Fruit fly (Drosophila melanogaster) whole organism, embryonic: ENCODE measurements around the gene CIA30.

ENCODE experiments used
- Aef1 ChIP-seq: fragments of 200-800 bp; sonication (Bioruptor generic); IDR thresholded peaks from 3 replicates; pipeline ENCODE4 v1.3.6; 2022; ENCODE audit warnings: missing biosample characterization, missing genetic modification characterization
- Awh ChIP-seq: fragments of 200-800 bp; sonication (Bioruptor generic); IDR thresholded peaks from 2 replicates; pipeline ENCODE4, ENCODE4 v1.3.6; 2022; ENCODE audit warnings: missing biosample characterization, missing genetic modification characterization
- CG11723 ChIP-seq: fragments of 200-800 bp; sonication (Bioruptor generic); optimal IDR thresholded peaks from 2 replicates; lab custom pipeline; 2017; ENCODE audit warnings: missing biosample characterization, mild to moderate bottlenecking, missing genetic modification characterization
- CG15514 ChIP-seq: fragments of 200-800 bp; sonication (Bioruptor generic); optimal IDR thresholded peaks from 3 replicates; lab custom pipeline; 2017; ENCODE audit warnings: missing biosample characterization, missing genetic modification characterization, mild to moderate bottlenecking, moderate library complexity, missing genetic modification reagents
- CG17568 ChIP-seq: fragments of 200-800 bp; sonication (Bioruptor generic); optimal IDR thresholded peaks from 2 replicates; lab custom pipeline; 2018; ENCODE audit warnings: missing biosample characterization, mild to moderate bottlenecking, missing genetic modification characterization, moderate library complexity
- CG2678 ChIP-seq: fragments of 200-800 bp; sonication (Bioruptor generic); optimal IDR thresholded peaks from 3 replicates; lab custom pipeline; 2019; ENCODE audit warnings: missing biosample characterization, mild to moderate bottlenecking, missing genetic modification characterization, moderate library complexity
- CG3281 ChIP-seq: fragments of 200-800 bp; sonication (Bioruptor generic); optimal IDR thresholded peaks from 3 replicates; lab custom pipeline; 2017; ENCODE audit warnings: missing biosample characterization, mild to moderate bottlenecking, missing genetic modification characterization
- CG33557 ChIP-seq: fragments of 200-800 bp; sonication (Bioruptor generic); optimal IDR thresholded peaks from 2 replicates; lab custom pipeline; 2019; ENCODE audit warnings: missing biosample characterization, mild to moderate bottlenecking, missing genetic modification characterization, moderate library complexity
- CG3838 ChIP-seq: fragments of 200-800 bp; sonication (Bioruptor generic); optimal IDR thresholded peaks from 3 replicates; lab custom pipeline; 2016; ENCODE audit warnings: missing biosample characterization, missing genetic modification characterization
- CG4282 ChIP-seq: fragments of 200-800 bp; sonication (Bioruptor generic); optimal IDR thresholded peaks from 2 replicates; lab custom pipeline; 2016; ENCODE audit warnings: missing biosample characterization, missing genetic modification characterization
- CG6791 ChIP-seq: fragments of 200-800 bp; sonication (Bioruptor generic); IDR thresholded peaks from 3 replicates; pipeline ENCODE4 v1.3.6; 2022; ENCODE audit warnings: missing biosample characterization, missing genetic modification characterization; ENCODE audit not compliant: partially characterized antibody
- CG7839 ChIP-seq: fragments of 200-800 bp; sonication (Bioruptor generic); optimal IDR thresholded peaks from 3 replicates; lab custom pipeline; 2018; ENCODE audit warnings: missing biosample characterization, mild to moderate bottlenecking, missing genetic modification characterization, moderate library complexity
- CG8281 ChIP-seq: fragments of 200-800 bp; sonication (Bioruptor generic); optimal IDR thresholded peaks from 2 replicates; lab custom pipeline; 2018; ENCODE audit warnings: missing biosample characterization, mild to moderate bottlenecking, missing genetic modification characterization, moderate library complexity
- CG8944 ChIP-seq: fragments of 200-800 bp; sonication (Bioruptor generic); optimal IDR thresholded peaks from 3 replicates; lab custom pipeline; 2016; ENCODE audit warnings: missing biosample characterization, missing genetic modification characterization
- CG9817 ChIP-seq: fragments of 200-800 bp; sonication (Bioruptor generic); optimal IDR thresholded peaks from 2 replicates; lab custom pipeline; 2018; ENCODE audit warnings: missing biosample characterization, mild to moderate bottlenecking, missing genetic modification characterization, moderate library complexity
- CG9932 ChIP-seq: fragments of 200-800 bp; sonication (Bioruptor generic); IDR thresholded peaks from 2 replicates; pipeline ENCODE4 v1.3.6; 2022; ENCODE audit warnings: missing biosample characterization, missing genetic modification characterization
- D ChIP-seq, 2 experiments: fragments of 200-800 bp in 1 of 2; fragments of >200 bp in 1 of 2; sonication (Bioruptor generic) in 1 of 2; optimal IDR thresholded peaks; 2 replicates in 1 of 2; 3 replicates in 1 of 2; lab custom pipeline; 2017; ENCODE audit warnings: mild to moderate bottlenecking in 1 of 2, missing biosample characterization in 1 of 2, missing genetic modification characterization in 1 of 2, missing genetic modification reagents in 1 of 2
- Fer1 ChIP-seq: fragments of 200-800 bp; sonication (Bioruptor generic); optimal IDR thresholded peaks from 2 replicates; lab custom pipeline; 2017; ENCODE audit warnings: missing biosample characterization, mild to moderate bottlenecking, missing genetic modification characterization
- Gsc ChIP-seq: fragments of 200-800 bp; sonication (Bioruptor generic); IDR thresholded peaks from 2 replicates; pipeline ENCODE4 v1.3.6; 2022; ENCODE audit warnings: missing biosample characterization, missing genetic modification characterization
- H2.0 ChIP-seq: fragments of 200-800 bp; sonication (Bioruptor generic); IDR thresholded peaks from 2 replicates; pipeline ENCODE4 v1.3.6; 2022; ENCODE audit warnings: missing biosample characterization, missing genetic modification characterization
- HLH3B ChIP-seq: fragments of 200-800 bp; sonication (Bioruptor generic); IDR thresholded peaks from 2 replicates; pipeline ENCODE4 v1.3.6; 2022; ENCODE audit warnings: missing biosample characterization, missing genetic modification characterization
- HmgZ ChIP-seq: fragments of 200-800 bp; sonication (Bioruptor generic); optimal IDR thresholded peaks from 2 replicates; lab custom pipeline; 2018; ENCODE audit warnings: missing biosample characterization, mild to moderate bottlenecking, missing genetic modification characterization
- Hr78 ChIP-seq, 2 experiments: fragments of 200-800 bp in 1 of 2; fragments of >200 bp in 1 of 2; sonication (Bioruptor generic) in 1 of 2; optimal IDR thresholded peaks; 2 replicates each; lab custom pipeline; 2017 to 2019; ENCODE audit warnings: missing biosample characterization in 2 of 2, missing genetic modification characterization in 2 of 2, mild to moderate bottlenecking in 1 of 2, moderate library complexity in 1 of 2
- Ptx1 ChIP-seq: fragments of 200-800 bp; sonication (Bioruptor generic); IDR thresholded peaks from 2 replicates; pipeline ENCODE4 v1.3.6; 2022; ENCODE audit warnings: missing biosample characterization, missing genetic modification characterization
- Sox100B ChIP-seq: fragments of 200-800 bp; sonication (Bioruptor generic); optimal IDR thresholded peaks from 3 replicates; lab custom pipeline; 2018; ENCODE audit warnings: missing biosample characterization, mild to moderate bottlenecking, missing genetic modification characterization
- Spps ChIP-seq: fragments of 200-800 bp; sonication (Bioruptor generic); optimal IDR thresholded peaks from 2 replicates; lab custom pipeline; 2018; ENCODE audit warnings: missing biosample characterization, mild to moderate bottlenecking, missing genetic modification characterization
- Stat92E ChIP-seq, 3 experiments: fragments of >200 bp in 2 of 3; fragments of 200-800 bp in 1 of 3; sonication (Bioruptor generic) in 1 of 3; optimal IDR thresholded peaks; 2 replicates each; lab custom pipeline; 2017 to 2019; ENCODE audit warnings: missing biosample characterization in 3 of 3, missing genetic modification characterization in 3 of 3, mild to moderate bottlenecking in 1 of 3, moderate library complexity in 1 of 3
- Taf1 ChIP-seq: fragments of 200-800 bp; sonication (Bioruptor generic); IDR thresholded peaks from 2 replicates; pipeline ENCODE4 v1.3.6; 2022; ENCODE audit warnings: missing biosample characterization, missing genetic modification characterization
- Xrp1 ChIP-seq: fragments of 200-800 bp; sonication (Bioruptor generic); IDR thresholded peaks from 2 replicates; pipeline ENCODE4 v1.3.6; 2022; ENCODE audit warnings: missing biosample characterization, missing genetic modification characterization
- al ChIP-seq: fragments of 200-800 bp; sonication (Bioruptor generic); IDR thresholded peaks from 2 replicates; pipeline ENCODE4 v1.3.6; 2022; ENCODE audit warnings: missing biosample characterization, missing genetic modification characterization
- aop ChIP-seq: fragments of 200-800 bp; sonication (Bioruptor generic); IDR thresholded peaks from 2 replicates; pipeline ENCODE4 v1.3.6; 2022; ENCODE audit warnings: missing biosample characterization, missing genetic modification characterization
- bcd ChIP-seq: fragments of 200-800 bp; sonication (Bioruptor generic); optimal IDR thresholded peaks from 2 replicates; lab custom pipeline; 2017; ENCODE audit warnings: missing biosample characterization, mild to moderate bottlenecking, missing genetic modification characterization
- bsh ChIP-seq, 2 experiments: fragments of 200-800 bp; sonication (Bioruptor generic); optimal IDR thresholded peaks; 2 replicates each; lab custom pipeline; 2017 to 2018; ENCODE audit warnings: mild to moderate bottlenecking in 2 of 2, missing biosample characterization in 2 of 2, missing genetic modification characterization in 2 of 2, moderate library complexity in 1 of 2
- crol ChIP-seq: fragments of 200-800 bp; sonication (Bioruptor generic); IDR thresholded peaks from 2 replicates; pipeline ENCODE4 v1.3.6; 2022; ENCODE audit warnings: missing biosample characterization, missing genetic modification characterization
- dmrt11E ChIP-seq: fragments of 200-800 bp; sonication (Bioruptor generic); optimal IDR thresholded peaks from 3 replicates; lab custom pipeline; 2018; ENCODE audit warnings: missing biosample characterization, mild to moderate bottlenecking, missing genetic modification characterization, moderate library complexity
- exex ChIP-seq: fragments of 200-800 bp; sonication (Bioruptor generic); optimal IDR thresholded peaks from 4 replicates; lab custom pipeline; 2018; ENCODE audit warnings: missing biosample characterization, mild to moderate bottlenecking, missing genetic modification characterization, moderate library complexity
- grn ChIP-seq: fragments of 200-800 bp; sonication (Bioruptor generic); optimal IDR thresholded peaks from 3 replicates; lab custom pipeline; 2017; ENCODE audit warnings: missing biosample characterization, missing genetic modification characterization
- gro ChIP-seq: fragments of 200-800 bp; sonication (Bioruptor generic); optimal IDR thresholded peaks from 2 replicates; lab custom pipeline; 2016; ENCODE audit warnings: missing biosample characterization, missing genetic modification characterization
- gsb-n ChIP-seq: fragments of 200-800 bp; sonication (Bioruptor generic); optimal IDR thresholded peaks from 3 replicates; lab custom pipeline; 2018; ENCODE audit warnings: missing biosample characterization, mild to moderate bottlenecking, missing genetic modification characterization
- hbn ChIP-seq: fragments of 200-800 bp; sonication (Bioruptor generic); IDR thresholded peaks from 2 replicates; pipeline ENCODE4 v1.3.6; 2022; ENCODE audit warnings: missing biosample characterization, missing genetic modification characterization; ENCODE audit not compliant: partially characterized antibody
- hkb ChIP-seq, 2 experiments: fragments of 200-800 bp in 1 of 2; fragments of >200 bp in 1 of 2; sonication (Bioruptor generic) in 1 of 2; IDR thresholded peaks in 1 of 2; optimal IDR thresholded peaks in 1 of 2; 2 replicates each; pipeline versions ENCODE4 v1.3.6 to Lab custom; 2017 to 2022; ENCODE audit warnings: missing biosample characterization in 1 of 2, missing genetic modification characterization in 1 of 2
- kay ChIP-seq: fragments of 200-800 bp; sonication (Bioruptor generic); optimal IDR thresholded peaks from 2 replicates; lab custom pipeline; 2016; ENCODE audit warnings: missing biosample characterization, missing genetic modification characterization
- lilli ChIP-seq: fragments of 200-800 bp; sonication (Bioruptor generic); optimal IDR thresholded peaks from 3 replicates; lab custom pipeline; 2016; ENCODE audit warnings: missing biosample characterization, missing genetic modification characterization
- nom ChIP-seq: fragments of 200-800 bp; sonication (Bioruptor generic); optimal IDR thresholded peaks from 2 replicates; lab custom pipeline; 2017; ENCODE audit warnings: missing biosample characterization, missing genetic modification characterization, mild to moderate bottlenecking, moderate library complexity, missing genetic modification reagents
- org-1 ChIP-seq: fragments of 200-800 bp; sonication (Bioruptor generic); optimal IDR thresholded peaks from 2 replicates; lab custom pipeline; 2017; ENCODE audit warnings: missing biosample characterization, missing genetic modification characterization
- salm ChIP-seq: fragments of 200-800 bp; sonication (Bioruptor generic); optimal IDR thresholded peaks from 2 replicates; lab custom pipeline; 2018; ENCODE audit warnings: missing biosample characterization, mild to moderate bottlenecking, missing genetic modification characterization
- tup ChIP-seq: fragments of 200-800 bp; sonication (Bioruptor generic); optimal IDR thresholded peaks from 2 replicates; lab custom pipeline; 2016; ENCODE audit warnings: missing biosample characterization, mild to moderate bottlenecking, missing genetic modification characterization, moderate library complexity
- tx ChIP-seq: fragments of 200-800 bp; sonication (Bioruptor generic); optimal IDR thresholded peaks from 2 replicates; lab custom pipeline; 2016; ENCODE audit warnings: missing biosample characterization, missing genetic modification characterization

CIA30 gene

DNA sequence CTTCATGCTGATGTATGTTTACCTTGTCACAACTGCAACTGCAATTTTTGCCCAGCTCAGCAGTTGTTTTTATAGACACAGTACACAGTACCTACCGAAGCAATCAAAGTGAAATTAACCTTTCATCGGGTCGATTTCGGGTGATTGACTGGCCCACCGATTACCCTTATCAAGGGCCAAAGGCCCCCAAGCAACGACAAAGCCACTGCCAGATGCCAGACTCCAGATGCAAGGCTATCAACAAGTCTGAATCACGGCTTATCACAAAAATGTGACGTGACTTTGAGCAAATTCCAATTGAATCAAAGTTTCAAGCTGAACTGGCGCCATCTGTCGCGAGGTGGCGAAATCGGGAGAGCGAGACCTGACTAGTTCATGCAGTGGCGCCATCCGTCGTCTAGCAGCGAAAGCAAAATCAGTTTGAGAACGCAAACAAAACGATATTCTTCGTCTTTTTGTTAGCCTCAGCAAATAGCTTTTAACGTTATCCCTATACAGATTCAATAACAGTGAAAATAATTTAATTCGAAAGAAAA is 19.9 kb upstream of the CIA30 start, which contains the start of gene Obp99b (continued):
- peak; percentile 67 for TF ChIP-seq CG15514 (GFP tag; lab: Kevin White, UChicago)
- TF ChIP-seq CG4282 (GFP tag; lab: Kevin White, UChicago): peak; percentile 14
- TF ChIP-seq dmrt11E (tag; lab: Kevin White, UChicago): peak; percentile 65
- TF ChIP-seq grn (GFP tag; lab: Kevin White, UChicago): no peak
- TF ChIP-seq CG7839 (tag; lab: Kevin White, UChicago): peak; percentile 74
- peak; percentile 35; the same call in 1 of the 2 replicates for TF ChIP-seq aop
- no peak for TF ChIP-seq hkb (optimal IDR thresholded peaks at IDR 0.05; lab: Kevin White, UChicago)
- peak; percentile 78 for TF ChIP-seq hkb (GFP tag; IDR thresholded peaks at IDR 0.05; lab: Robert Waterston, UW)
- TF ChIP-seq Spps (tag; lab: Kevin White, UChicago): peak; percentile 55
- TF ChIP-seq Taf1 (GFP tag; lab: Robert Waterston, UW): no peak
- peak; percentile 10 for TF ChIP-seq salm
- TF ChIP-seq tx (GFP tag; lab: Kevin White, UChicago): peak; percentile 58
- TF ChIP-seq Ptx1 (GFP tag; lab: Robert Waterston, UW): peak; percentile 72
- TF ChIP-seq kay (GFP tag; lab: Kevin White, UChicago): no peak
- TF ChIP-seq hbn (GFP tag; lab: Robert Waterston, UW): no peak
- TF ChIP-seq exex: no peak
- TF ChIP-seq HLH3B (GFP tag; lab: Robert Waterston, UW): peak; percentile 80
- peak; percentile 74 for TF ChIP-seq CG9932 (GFP tag; lab: Robert Waterston, UW)
- peak; percentile 75 for TF ChIP-seq nom
- peak; percentile 70 for TF ChIP-seq CG17568
- peak; percentile 24 for TF ChIP-seq HmgZ (tag; lab: Kevin White, UChicago)
- TF ChIP-seq CG3281 (GFP tag; lab: Kevin White, UChicago): peak; percentile 79
- no peak for TF ChIP-seq gro (GFP tag; lab: Kevin White, UChicago)
- TF ChIP-seq CG11723: peak; percentile 70
- peak; percentile 64 for TF ChIP-seq CG8281 (tag; lab: Kevin White, UChicago)
- peak; percentile 74 for TF ChIP-seq CG8944 (GFP tag; lab: Kevin White, UChicago)
- TF ChIP-seq Gsc (GFP tag; lab: Robert Waterston, UW): no peak
- TF ChIP-seq Hr78 (GFP tag; optimal IDR thresholded peaks at IDR 0.05; lab: Kevin White, UChicago): no peak
- TF ChIP-seq Awh (GFP tag; lab: Robert Waterston, UW): peak; percentile 90
- TF ChIP-seq Fer1: no peak
- TF ChIP-seq lilli (GFP tag; lab: Kevin White, UChicago): peak; percentile 32
- TF ChIP-seq al: peak; percentile 41; the same call in 1 of the 2 replicates
- TF ChIP-seq Aef1 (GFP tag; lab: Robert Waterston, UW): peak; percentile 58; the same call in 1 of the 3 replicates
- peak; percentile 79 for TF ChIP-seq bcd (GFP tag; lab: Kevin White, UChicago)
- peak; percentile 19 for TF ChIP-seq CG3838 (GFP tag; lab: Kevin White, UChicago)
- peak; percentile 55 for TF ChIP-seq CG2678 (tag; lab: Kevin White, UChicago)
- TF ChIP-seq gsb-n (tag; lab: Kevin White, UChicago): peak; percentile 67
- peak; percentile 77 for TF ChIP-seq CG33557
- TF ChIP-seq org-1 (GFP tag; lab: Kevin White, UChicago): peak; percentile 56
- peak; percentile 69 for TF ChIP-seq Sox100B
- peak; percentile 76 to 78 for TF ChIP-seq bsh (GFP tag; optimal IDR thresholded peaks at IDR 0.05; lab: Kevin White, UChicago)
- TF ChIP-seq CG6791: no peak
- no peak for TF ChIP-seq Stat92E (GFP tag; optimal IDR thresholded peaks at IDR 0.05; lab: Kevin White, UChicago)
- TF ChIP-seq crol (GFP tag; lab: Robert Waterston, UW): 0 out of 2 replicates have a peak, but pooled peaks have one; percentile 28
- peak; percentile 33 for TF ChIP-seq tup (GFP tag; lab: Kevin White, UChicago)
- peak; percentile 77 for TF ChIP-seq H2.0 (GFP tag; lab: Robert Waterston, UW)
- no peak for TF ChIP-seq D (optimal IDR thresholded peaks at IDR 0.05; lab: Kevin White, UChicago)
- TF ChIP-seq D (GFP tag; optimal IDR thresholded peaks at IDR 0.05; lab: Kevin White, UChicago): peak; percentile 77
- peak; percentile 73 for TF ChIP-seq Xrp1
- peak; percentile 66 for TF ChIP-seq CG9817 (tag; lab: Kevin White, UChicago)
